Worm (Caenorhabditis elegans) whole organism, L1 larva: Measurements from ENCODE around the gene D1054.5.
A peak's percentile ranks its signal among the peaks of the same experiment; 100 is the strongest.

Source experiments
- C04F5.9 ChIP-seq: sonication (generic microtip); optimal IDR thresholded peaks from 2 replicates; lab custom pipeline; 2016; ENCODE audit warnings: missing genetic modification characterization, missing compliant biosample characterization
- blmp-1 ChIP-seq: fragments of 150-350 bp; optimal IDR thresholded peaks from 2 replicates; lab custom pipeline; 2014; ENCODE audit warnings: missing biosample characterization, missing genetic modification characterization
- ceh-8 ChIP-seq: fragments of 200-800 bp; sonication (Bioruptor generic); optimal IDR thresholded peaks from 2 replicates; lab custom pipeline; 2018; ENCODE audit warnings: mild to moderate bottlenecking, missing genetic modification characterization, moderate library complexity, missing compliant biosample characterization
- ceh-88 ChIP-seq: fragments of 200-800 bp; sonication (Bioruptor generic); IDR thresholded peaks from 2 replicates; pipeline ENCODE4 v1.3.6; 2022; ENCODE audit warnings: missing genetic modification characterization, missing compliant biosample characterization
- dpl-1 ChIP-seq, 3 experiments: fragments of 150-350 bp in 2 of 3; sonication (generic microtip) in 1 of 3; optimal IDR thresholded peaks; 2 replicates each; lab custom pipeline; 2014 to 2017; ENCODE audit warnings: missing biosample characterization in 3 of 3, missing genetic modification characterization in 3 of 3, missing genetic modification reagents in 3 of 3
- efl-1 ChIP-seq, 4 experiments: fragments of 150-350 bp; optimal IDR thresholded peaks in 3 of 4; peaks in 1 of 4; 1 replicate in 1 of 4; 2 replicates in 3 of 4; lab custom pipeline; 2014; ENCODE audit warnings: missing biosample characterization in 2 of 4, missing genetic modification characterization in 2 of 4, missing genetic modification reagents in 2 of 4
- elt-2 ChIP-seq: sonication (generic microtip); optimal IDR thresholded peaks from 2 replicates; lab custom pipeline; 2016; ENCODE audit warnings: missing genetic modification characterization, mild to moderate bottlenecking, inconsistent platforms, missing compliant biosample characterization, missing genetic modification reagents
- elt-3 ChIP-seq, 6 experiments: fragments of 150-350 bp in 1 of 6; sonication (generic microtip); optimal IDR thresholded peaks; 2 replicates each; lab custom pipeline; 2017 to 2018; ENCODE audit warnings: missing biosample characterization in 6 of 6, missing genetic modification characterization in 6 of 6, inconsistent platforms in 1 of 6
- fkh-4 ChIP-seq: sonication (generic microtip); optimal IDR thresholded peaks from 2 replicates; lab custom pipeline; 2016; ENCODE audit warnings: missing compliant biosample characterization, missing genetic modification characterization, borderline replicate concordance
- fkh-8 ChIP-seq: sonication (generic microtip); optimal IDR thresholded peaks from 2 replicates; lab custom pipeline; 2016; ENCODE audit warnings: mild to moderate bottlenecking, missing genetic modification characterization, missing compliant biosample characterization
- fos-1 ChIP-seq: fragments of 150-350 bp; optimal IDR thresholded peaks from 2 replicates; lab custom pipeline; 2014; ENCODE audit warnings: missing biosample characterization, missing genetic modification characterization
- grh-1 ChIP-seq: fragments of 200-800 bp; sonication (Bioruptor generic); IDR thresholded peaks from 2 replicates; pipeline ENCODE4 v1.3.6; 2022; ENCODE audit warnings: missing genetic modification reagents, missing genetic modification characterization, missing compliant biosample characterization
- hlh-17 ChIP-seq: fragments of 200-800 bp; sonication (Bioruptor generic); optimal IDR thresholded peaks from 2 replicates; lab custom pipeline; 2018; ENCODE audit warnings: missing genetic modification characterization, mild to moderate bottlenecking, missing compliant biosample characterization, moderate library complexity, borderline replicate concordance
- hpl-2 ChIP-seq: fragments of 150-350 bp; optimal IDR thresholded peaks from 2 replicates; lab custom pipeline; 2014; ENCODE audit warnings: missing biosample characterization, missing genetic modification reagents, missing genetic modification characterization
- lin-14 ChIP-seq: fragments of 200-800 bp; sonication (Bioruptor generic); optimal IDR thresholded peaks from 2 replicates; lab custom pipeline; 2018; ENCODE audit warnings: mild to moderate bottlenecking, missing genetic modification characterization, moderate library complexity, missing compliant biosample characterization
- lin-15B ChIP-seq: fragments of 150-350 bp; sonication (generic microtip); optimal IDR thresholded peaks from 3 replicates; lab custom pipeline; 2014; ENCODE audit warnings: missing biosample characterization, missing genetic modification characterization
- lin-35 ChIP-seq, 2 experiments: fragments of 150-350 bp; optimal IDR thresholded peaks; 2 replicates each; lab custom pipeline; 2014; ENCODE audit warnings: missing biosample characterization in 2 of 2, missing genetic modification characterization in 2 of 2, missing genetic modification reagents in 2 of 2
- lir-3 ChIP-seq: sonication (generic microtip); optimal IDR thresholded peaks from 2 replicates; lab custom pipeline; 2016; ENCODE audit warnings: mild to moderate bottlenecking, missing genetic modification characterization, moderate library complexity, missing compliant biosample characterization; ENCODE audit not compliant: poor library complexity
- nhr-11 ChIP-seq: fragments of 150-350 bp; optimal IDR thresholded peaks from 2 replicates; lab custom pipeline; 2014; ENCODE audit warnings: missing biosample characterization, missing genetic modification characterization
- nhr-19 ChIP-seq: fragments of 200-800 bp; sonication (Bioruptor generic); conservative IDR thresholded peaks from 2 replicates; pipeline ENCODE4 v1.3.6; 2022; ENCODE audit warnings: missing genetic modification characterization, missing compliant biosample characterization
- nhr-20 ChIP-seq: sonication (generic microtip); optimal IDR thresholded peaks from 2 replicates; lab custom pipeline; 2016; ENCODE audit warnings: mild to moderate bottlenecking, missing genetic modification characterization, missing compliant biosample characterization
- nhr-47 ChIP-seq: sonication (generic microtip); optimal IDR thresholded peaks from 2 replicates; lab custom pipeline; 2016; ENCODE audit warnings: mild to moderate bottlenecking, missing genetic modification characterization, moderate library complexity, missing compliant biosample characterization
- nhr-71 ChIP-seq: sonication (generic microtip); optimal IDR thresholded peaks from 2 replicates; lab custom pipeline; 2016; ENCODE audit warnings: mild to moderate bottlenecking, missing genetic modification characterization, moderate library complexity, missing compliant biosample characterization
- nhr-85 ChIP-seq: sonication (generic microtip); peaks from one replicate; lab custom pipeline; 2016; ENCODE audit warnings: missing genetic modification characterization, inconsistent platforms, missing compliant biosample characterization
- pqm-1 ChIP-seq: sonication (generic microtip); optimal IDR thresholded peaks from 3 replicates; lab custom pipeline; 2017; ENCODE audit warnings: missing biosample characterization, missing genetic modification characterization
- skn-1 ChIP-seq: fragments of 150-350 bp; optimal IDR thresholded peaks from 2 replicates; lab custom pipeline; 2014; ENCODE audit warnings: missing biosample characterization, missing genetic modification characterization
- snu-23 ChIP-seq: sonication (generic microtip); optimal IDR thresholded peaks from 2 replicates; lab custom pipeline; 2016; ENCODE audit warnings: missing genetic modification characterization, missing compliant biosample characterization
- sptf-1 ChIP-seq: fragments of 150-350 bp; optimal IDR thresholded peaks from 2 replicates; lab custom pipeline; 2014; ENCODE audit warnings: missing biosample characterization, missing genetic modification characterization
- swsn-7 ChIP-seq: sonication (generic microtip); optimal IDR thresholded peaks from 2 replicates; lab custom pipeline; 2016; ENCODE audit warnings: missing genetic modification characterization, missing compliant biosample characterization
- tbx-2 ChIP-seq: sonication (generic microtip); optimal IDR thresholded peaks from 2 replicates; lab custom pipeline; 2016; ENCODE audit warnings: missing genetic modification characterization, missing compliant biosample characterization
- tlp-1 ChIP-seq: fragments of 150-350 bp; optimal IDR thresholded peaks from 2 replicates; lab custom pipeline; 2014; ENCODE audit warnings: missing biosample characterization, missing genetic modification characterization
- unc-62 ChIP-seq: fragments of 150-350 bp; optimal IDR thresholded peaks from 2 replicates; lab custom pipeline; 2014; ENCODE audit warnings: missing biosample characterization, missing genetic modification reagents, missing genetic modification characterization
- vab-15 ChIP-seq: sonication (generic microtip); optimal IDR thresholded peaks from 2 replicates; lab custom pipeline; 2017; ENCODE audit warnings: missing genotype, mild to moderate bottlenecking, missing genetic modification characterization, missing compliant biosample characterization
- xbp-1 ChIP-seq: sonication (generic microtip); optimal IDR thresholded peaks from 2 replicates; lab custom pipeline; 2016; ENCODE audit warnings: missing genetic modification characterization, missing compliant biosample characterization
- zip-4 ChIP-seq: fragments of 200-800 bp; sonication (Bioruptor generic); optimal IDR thresholded peaks from 2 replicates; lab custom pipeline; 2018; ENCODE audit warnings: mild to moderate bottlenecking, missing genetic modification characterization, moderate library complexity, missing compliant biosample characterization

The D1054.5 gene

DNA sequence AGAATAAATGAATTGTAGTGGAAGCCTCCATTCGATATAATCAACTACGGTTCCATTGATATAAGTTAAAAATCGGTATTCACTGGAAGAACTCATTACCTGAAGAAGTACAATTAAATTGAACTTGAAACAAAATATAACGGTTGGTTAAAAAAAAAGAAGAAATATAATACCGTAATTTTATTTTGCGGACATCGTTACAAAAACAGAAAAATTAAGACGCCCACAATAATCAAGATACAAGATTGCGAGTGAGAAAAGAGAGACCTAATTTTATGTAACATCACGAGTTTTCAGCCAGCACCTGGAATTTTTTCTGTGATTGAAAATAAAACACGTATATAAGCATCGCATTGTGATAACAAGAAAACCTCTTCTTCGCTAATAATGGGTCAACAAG is 13.7 kb downstream of the D1054.5 start, which contains the start of gene sre-6:
Gene sre-6 (minus strand): TSS at position 101 of the 400 bp plus-strand sequence.
- TF ChIP-seq elt-2 (peak; percentile 26), efl-1 (optimal IDR thresholded peaks at IDR 0.05; lab: Kevin White, UChicago) (no peak), efl-1 (GFP tag; optimal IDR thresholded peaks at IDR 0.05 in 1 of 2; lab: Kevin White, UChicago) (peak in 1 of 2 experiments; percentile 8), nhr-19 (GFP tag; lab: Robert Waterston, UW) (no peak)
- TF ChIP-seq, all 84 proteins: peak for 2

DNA sequence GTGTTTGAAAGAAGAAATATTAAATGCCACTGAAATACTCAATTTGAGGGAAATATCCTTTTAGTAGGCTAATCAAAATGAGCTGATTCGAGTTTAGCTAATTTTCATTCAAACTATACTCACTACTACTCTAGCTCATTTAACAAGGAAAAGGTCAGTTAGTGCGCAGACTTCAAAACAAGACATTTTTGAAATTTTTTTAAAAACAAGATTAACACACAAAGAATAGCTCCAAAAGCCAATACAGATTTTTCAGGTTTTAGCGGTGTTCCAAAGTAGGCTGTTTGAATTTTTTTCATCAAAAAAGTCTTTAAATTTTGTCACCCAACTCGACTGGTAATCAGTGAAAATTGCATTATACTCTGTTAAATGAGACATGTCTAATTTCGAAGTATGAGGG is 15.5 kb downstream of the D1054.5 start:
- TF ChIP-seq efl-1 (optimal IDR thresholded peaks at IDR 0.05; lab: Kevin White, UChicago) (no peak), efl-1 (GFP tag; optimal IDR thresholded peaks at IDR 0.05 in 1 of 2; lab: Kevin White, UChicago) (no peak), fkh-8 (tag; lab: Kevin White, UChicago) (no peak), lin-14 (GFP tag; lab: Kevin White, UChicago) (no peak), lir-3 (tag; lab: Kevin White, UChicago) (no peak), lin-35 (GFP tag; optimal IDR thresholded peaks at IDR 0.05; lab: Kevin White, UChicago) (no peak), nhr-11 (no peak), ceh-88 (no peak), dpl-1 (GFP tag; optimal IDR thresholded peaks at IDR 0.05; lab: Kevin White, UChicago) (no peak), C04F5.9 (tag; lab: Kevin White, UChicago) (no peak), hpl-2 (no peak), swsn-7 (tag; lab: Kevin White, UChicago) (no peak)

DNA sequence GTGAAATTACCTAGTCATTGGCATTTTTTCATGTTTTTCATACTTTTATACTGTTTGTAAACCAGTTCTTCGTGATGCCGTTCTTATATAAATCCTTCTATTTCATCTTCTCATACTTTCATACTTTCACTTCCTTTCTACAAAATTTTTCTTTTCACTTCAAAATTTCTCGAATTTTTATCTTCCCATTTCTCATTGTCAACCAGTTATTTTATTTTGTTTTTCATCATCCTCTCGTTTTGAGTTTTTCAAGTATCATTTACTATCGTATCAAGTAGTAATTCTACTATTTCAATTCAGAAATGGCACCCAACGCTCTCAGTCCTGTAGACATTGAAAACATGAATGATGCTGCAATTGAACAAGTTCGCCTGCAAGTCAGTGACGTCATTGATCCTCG is 17.7 kb downstream of the D1054.5 start, which contains the start of gene F28H7.8:
Gene F28H7.8 (plus strand): TSS at position 301 of the 400 bp plus-strand sequence.
- TF ChIP-seq nhr-11 (no peak), nhr-85 (tag; lab: Kevin White, UChicago) (peak; percentile 61)

DNA sequence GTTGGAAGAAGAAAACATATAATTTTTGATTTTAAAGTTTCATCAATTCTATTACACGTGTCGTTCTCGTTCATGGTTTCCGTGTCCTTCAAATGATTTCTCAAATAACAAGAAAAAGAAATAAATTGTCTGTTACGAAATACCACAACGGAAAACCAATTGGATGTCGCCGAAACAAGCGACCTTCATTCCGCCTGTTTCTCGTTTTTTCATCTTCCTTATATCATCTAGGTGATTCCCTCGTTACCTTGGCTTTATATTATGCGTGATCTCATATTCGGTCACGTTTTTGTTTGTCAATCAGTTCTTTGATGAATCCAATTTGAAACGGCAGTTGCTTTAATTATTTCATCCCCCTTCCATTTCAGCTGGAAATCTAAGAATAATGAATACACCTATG is 19.2 kb downstream of the D1054.5 start:
- TF ChIP-seq nhr-71 (tag; lab: Kevin White, UChicago), result peak; percentile 45
- TF ChIP-seq snu-23 (GFP tag; lab: Kevin White, UChicago), result peak; percentile 50
- TF ChIP-seq tlp-1 (tag; lab: Kevin White, UChicago), result no peak
- no peak for TF ChIP-seq fos-1 (tag; lab: Kevin White, UChicago)
- TF ChIP-seq blmp-1, result peak; percentile 63
- peak in 2 of 6 experiments; percentile 15 to 79 for TF ChIP-seq elt-3 (tag; optimal IDR thresholded peaks at IDR 0.05; lab: Kevin White, UChicago)
- no peak for TF ChIP-seq ceh-8 (GFP tag; lab: Kevin White, UChicago)
- TF ChIP-seq nhr-85 (tag; lab: Kevin White, UChicago), result peak; percentile 89
- peak; percentile 50 for TF ChIP-seq nhr-20 (tag; lab: Kevin White, UChicago)
- TF ChIP-seq hlh-17 (GFP tag; lab: Kevin White, UChicago), result no peak
- TF ChIP-seq fkh-4 (tag; lab: Kevin White, UChicago), result no peak
- TF ChIP-seq lin-35 (GFP tag; optimal IDR thresholded peaks at IDR 0.05; lab: Kevin White, UChicago), result peak in 1 of 2 experiments; percentile 12
- TF ChIP-seq tbx-2 (tag; lab: Kevin White, UChicago), result peak; percentile 2
- TF ChIP-seq sptf-1, result no peak
- TF ChIP-seq xbp-1 (tag; lab: Kevin White, UChicago), result peak; percentile 39
- TF ChIP-seq lin-14 (GFP tag; lab: Kevin White, UChicago), result peak; percentile 86
- peak; percentile 11 for TF ChIP-seq zip-4 (GFP tag; lab: Kevin White, UChicago)
- TF ChIP-seq skn-1 (tag; lab: Kevin White, UChicago), result peak; percentile 40

DNA sequence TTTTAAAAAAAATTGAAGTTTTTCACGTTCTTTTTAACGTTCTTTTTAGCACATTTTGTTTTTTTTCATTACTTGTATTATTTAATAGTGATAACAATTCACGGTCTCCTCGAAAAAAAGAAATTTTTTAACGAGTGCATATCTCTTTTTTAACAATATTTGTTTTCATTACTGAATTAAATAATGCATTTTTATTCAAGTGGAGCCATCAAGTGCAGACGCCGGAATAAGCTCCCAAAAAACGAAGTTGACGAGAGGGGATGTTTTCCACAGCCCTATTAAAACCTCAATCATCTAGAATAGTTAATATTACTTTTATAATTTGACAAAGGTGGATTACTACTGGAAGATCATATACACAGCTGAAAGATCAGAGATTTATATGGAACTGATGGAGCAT is 19.7 kb downstream of the D1054.5 start, which contains the start of gene irld-6:
Gene irld-6 (minus strand): TSS at position 101 of the 400 bp plus-strand sequence.
- TF ChIP-seq grh-1 (GFP tag; lab: Robert Waterston, UW) (no peak), unc-62 (GFP tag; lab: Kevin White, UChicago) (no peak), lin-15B (no peak), pqm-1 (no peak), vab-15 (tag; lab: Kevin White, UChicago) (no peak), nhr-47 (no peak)
